Worm (Caenorhabditis elegans): Measurements from ENCODE around the gene srh-206.
"Not testable (repeated sequence)": the region's sequence is repeated elsewhere in the genome, so short reads cannot be mapped to it uniquely, and the experiment has no call there.

Gene srh-206

DNA sequence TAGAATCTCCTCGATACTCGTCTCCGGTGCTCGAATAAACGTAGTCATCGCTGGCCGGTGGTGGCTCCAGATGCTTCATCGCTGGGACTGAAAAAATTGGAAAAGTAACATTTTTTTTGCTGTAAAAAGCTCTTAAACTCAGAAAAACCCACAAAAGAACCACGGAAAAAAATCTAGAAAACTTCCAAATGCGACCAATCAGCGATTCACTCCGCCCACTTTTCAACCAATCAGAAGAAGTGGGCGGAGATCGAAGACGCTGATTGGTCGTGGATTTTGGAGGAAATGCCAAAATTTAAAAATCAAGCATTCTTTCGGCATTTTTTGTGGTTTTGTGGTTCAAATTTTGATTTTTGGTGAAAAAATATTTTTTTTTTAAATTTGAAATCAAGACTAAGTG, 4.3 kb upstream of the srh-206 start:
- TF ChIP-seq dao-5 (tag; optimal IDR thresholded peaks at IDR 0.05), result no peak

DNA sequence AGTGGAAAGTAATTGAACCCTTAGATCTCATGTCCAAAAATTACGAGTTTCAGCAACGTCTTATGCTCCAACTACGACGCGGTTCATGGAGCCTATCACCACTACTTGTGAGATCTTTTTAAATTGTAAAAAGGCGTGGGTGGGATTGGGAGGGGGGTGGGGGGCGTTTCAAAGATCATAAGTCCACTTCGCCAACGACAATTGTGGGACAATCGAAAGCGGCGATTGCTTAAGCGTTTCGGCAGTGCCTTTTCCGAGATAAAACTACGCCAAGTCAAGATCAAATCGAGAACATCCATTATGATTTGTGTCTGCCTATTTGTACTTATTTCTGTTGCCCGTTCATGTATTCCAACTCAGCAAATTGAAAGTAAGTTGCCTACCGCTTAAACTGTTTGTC, 1.6 kb upstream of the srh-206 start, which contains the start of gene clec-239:
Gene clec-239 (plus strand): TSS at position 301 of the 400 bp plus-strand sequence.
- TF ChIP-seq him-1 (tag; optimal IDR thresholded peaks at IDR 0.05), result no peak
- TF ChIP-seq dao-5 (tag; optimal IDR thresholded peaks at IDR 0.05), result no peak
- no peak for TF ChIP-seq W03F9.2 (tag; optimal IDR thresholded peaks at IDR 0.05)

DNA sequence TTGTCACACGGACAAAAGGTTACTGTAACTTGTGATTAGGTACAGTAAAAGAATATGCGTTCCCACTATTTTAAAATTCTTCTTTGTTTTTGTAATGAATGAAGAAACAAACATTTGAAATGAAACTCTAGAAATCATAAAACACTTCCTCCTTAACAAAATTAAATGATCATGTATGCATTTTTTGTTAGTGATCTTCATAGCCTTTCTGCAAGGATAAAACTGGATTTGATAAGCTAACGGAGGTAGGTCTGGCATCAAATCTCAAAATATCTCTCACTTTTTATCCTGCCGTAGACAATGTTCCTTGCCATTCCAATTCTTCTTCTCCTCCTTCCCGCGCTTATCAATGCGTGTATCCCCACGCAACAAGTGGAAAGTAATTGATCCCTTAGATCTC, 3.2 kb downstream of the srh-206 start, which contains the start of gene clec-238:
Gene clec-238 (plus strand): TSS at position 301 of the 400 bp plus-strand sequence.
- TF ChIP-seq W03F9.2 (tag; optimal IDR thresholded peaks at IDR 0.05), result no peak
- TF ChIP-seq him-1 (tag; optimal IDR thresholded peaks at IDR 0.05), result no peak
- TF ChIP-seq dao-5 (tag; optimal IDR thresholded peaks at IDR 0.05), result no peak

DNA sequence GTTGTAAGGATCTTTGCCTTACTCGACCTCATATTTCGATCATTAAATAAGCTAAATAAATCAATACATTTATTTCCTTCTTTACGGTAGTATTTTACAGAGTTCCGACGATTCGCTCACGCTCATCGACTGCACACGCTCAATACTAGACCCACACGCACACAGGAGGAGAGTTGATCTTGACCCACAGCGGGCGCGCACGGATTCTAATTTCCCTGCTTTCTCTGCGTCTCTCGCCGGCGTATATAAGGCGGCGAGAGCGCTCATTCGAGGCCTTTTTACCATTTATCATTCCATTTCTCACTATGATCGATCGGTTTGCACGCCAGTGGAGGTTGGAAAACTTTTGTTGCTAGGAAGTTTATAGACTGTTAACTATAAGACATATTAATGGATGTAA, 4.6 kb downstream of the srh-206 start:
- TF ChIP-seq W03F9.2 (tag; optimal IDR thresholded peaks at IDR 0.05), result no peak
- TF ChIP-seq him-1 (tag; optimal IDR thresholded peaks at IDR 0.05), result no peak
- no peak for TF ChIP-seq dao-5 (tag; optimal IDR thresholded peaks at IDR 0.05)

DNA sequence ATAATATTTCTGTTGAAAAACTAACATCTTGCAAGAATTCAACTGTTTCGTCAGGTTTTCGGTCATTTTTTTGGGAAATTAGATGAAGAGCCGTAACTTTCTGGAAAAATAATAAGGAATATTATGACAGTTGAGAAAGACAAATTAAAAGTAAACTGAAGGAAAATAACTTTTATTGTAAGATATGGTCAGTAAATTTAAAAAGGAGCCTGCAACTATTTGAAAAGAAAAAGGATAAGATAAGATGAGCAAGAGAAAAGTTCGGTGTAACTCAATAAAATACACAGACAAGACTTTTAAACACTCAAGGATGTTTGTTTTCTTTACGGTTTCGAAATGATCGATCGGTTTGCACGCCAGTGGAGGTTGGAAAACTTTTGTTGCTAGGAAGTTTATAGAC, 5.1 kb downstream of the srh-206 start, which contains the start of gene fbxa-111:
Gene fbxa-111 (minus strand): TSS at position 101 of the 400 bp plus-strand sequence.
- TF ChIP-seq W03F9.2, dao-5, him-1 (tag; optimal IDR thresholded peaks at IDR 0.05): not testable (repeated sequence)

DNA sequence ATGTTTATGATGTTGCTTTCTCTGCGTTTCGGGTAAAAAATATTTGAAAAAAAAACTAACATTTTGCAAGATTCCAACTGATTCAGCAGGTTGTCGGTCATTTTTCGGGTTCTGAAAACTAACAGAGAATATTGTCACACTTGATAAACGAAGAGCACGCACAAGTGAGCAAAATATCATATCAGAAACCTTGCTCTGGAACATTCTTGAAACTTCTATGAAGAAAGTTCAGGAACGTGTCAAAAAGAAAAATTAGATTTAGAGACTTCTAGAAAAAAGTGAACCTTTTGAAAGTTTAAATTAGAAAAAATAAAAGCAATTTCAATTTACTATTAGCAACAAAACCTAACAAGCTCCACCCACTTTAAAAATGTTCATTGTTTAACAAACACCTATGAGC, 6.7 kb downstream of the srh-206 start, which contains the start of gene fbxa-112:
Gene fbxa-112 (minus strand): TSS at position 101 of the 400 bp plus-strand sequence.
- TF ChIP-seq dao-5, W03F9.2, him-1 (tag; optimal IDR thresholded peaks at IDR 0.05): not testable (repeated sequence)

DNA sequence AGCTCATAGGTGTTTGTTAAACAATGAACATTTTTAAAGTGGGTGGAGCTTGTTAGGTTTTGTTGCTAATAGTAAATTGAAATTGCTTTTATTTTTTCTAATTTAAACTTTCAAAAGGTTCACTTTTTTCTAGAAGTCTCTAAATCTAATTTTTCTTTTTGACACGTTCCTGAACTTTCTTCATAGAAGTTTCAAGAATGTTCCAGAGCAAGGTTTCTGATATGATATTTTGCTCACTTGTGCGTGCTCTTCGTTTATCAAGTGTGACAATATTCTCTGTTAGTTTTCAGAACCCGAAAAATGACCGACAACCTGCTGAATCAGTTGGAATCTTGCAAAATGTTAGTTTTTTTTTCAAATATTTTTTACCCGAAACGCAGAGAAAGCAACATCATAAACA, 15.9 kb downstream of the srh-206 start, which contains the start of gene fbxa-148:
Gene fbxa-148 (plus strand): TSS at position 301 of the 400 bp plus-strand sequence.
- not testable (repeated sequence) for TF ChIP-seq W03F9.2, him-1, dao-5 (tag; optimal IDR thresholded peaks at IDR 0.05)

DNA sequence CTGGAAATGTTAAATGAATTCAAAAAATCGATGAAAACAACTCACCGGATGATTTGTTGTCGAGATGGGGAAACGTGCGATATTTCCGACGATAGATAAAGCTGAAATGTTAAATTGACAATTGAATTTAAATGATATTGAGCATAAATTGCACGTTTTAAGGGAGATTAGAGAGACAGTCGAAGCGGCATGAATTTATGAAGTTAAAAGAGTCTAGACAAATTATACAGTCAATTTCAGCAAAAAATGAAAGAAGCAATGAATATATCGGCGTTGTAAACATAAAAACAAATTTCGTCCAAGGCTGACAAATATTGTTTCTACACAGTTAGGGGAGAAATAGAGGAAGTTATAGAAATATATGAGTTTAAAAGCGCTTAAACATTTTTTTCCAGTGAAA, 27.3 kb downstream of the srh-206 start, which contains the start of gene Y102A5C.36:
Gene Y102A5C.36 (minus strand): TSS at position 101 of the 400 bp plus-strand sequence.
- TF ChIP-seq dao-5 (tag; optimal IDR thresholded peaks at IDR 0.05) (no peak), him-1 (tag; optimal IDR thresholded peaks at IDR 0.05) (no peak), W03F9.2 (tag; optimal IDR thresholded peaks at IDR 0.05) (no peak)

DNA sequence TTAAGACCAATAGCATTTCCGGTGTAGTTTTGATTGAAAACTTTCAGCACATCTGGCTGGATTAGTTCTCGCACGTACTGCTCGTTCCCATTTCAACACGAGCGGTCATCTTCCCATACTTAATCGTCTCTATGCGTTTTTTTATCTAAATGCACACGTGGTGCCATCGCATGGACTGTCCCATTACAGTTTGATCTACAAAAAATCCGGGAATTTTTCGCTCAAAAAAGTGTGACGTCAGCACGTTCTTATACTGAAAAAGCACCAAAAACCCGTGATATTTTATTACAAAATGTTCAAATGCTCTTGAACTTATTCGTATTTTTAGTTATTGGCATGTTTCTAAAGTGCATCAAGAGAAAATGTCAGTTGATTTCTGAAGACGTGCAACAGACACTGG, 32.7 kb downstream of the srh-206 start, which contains the start of gene Y102A5C.4:
Gene Y102A5C.4 (plus strand): TSS at position 301 of the 400 bp plus-strand sequence.
- no peak for TF ChIP-seq W03F9.2 (tag; optimal IDR thresholded peaks at IDR 0.05)
- TF ChIP-seq dao-5 (tag; optimal IDR thresholded peaks at IDR 0.05), result no peak
- TF ChIP-seq him-1 (tag; optimal IDR thresholded peaks at IDR 0.05), result no peak

DNA sequence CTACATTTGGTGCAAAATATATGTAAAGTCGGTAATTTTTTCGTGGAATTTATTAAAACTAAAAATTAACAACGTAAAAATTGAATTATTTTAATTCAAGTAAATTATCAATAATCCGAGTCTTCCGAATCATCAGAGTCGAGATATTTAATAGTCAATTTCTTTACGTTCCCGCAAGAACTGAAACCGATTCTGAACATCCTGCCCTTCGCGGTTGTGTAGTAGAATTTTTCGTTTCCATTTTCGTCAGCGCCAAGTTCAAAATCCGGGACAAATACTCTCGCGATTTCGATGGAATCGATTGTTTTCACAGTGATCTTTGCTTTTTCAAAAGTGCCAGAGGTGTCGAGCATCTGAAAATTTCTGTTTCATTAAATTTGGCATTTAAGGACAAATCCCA, 35.0 kb downstream of the srh-206 start:
- no peak for TF ChIP-seq dao-5 (tag; optimal IDR thresholded peaks at IDR 0.05)
- TF ChIP-seq W03F9.2 (tag; optimal IDR thresholded peaks at IDR 0.05), result no peak
- TF ChIP-seq him-1 (tag; optimal IDR thresholded peaks at IDR 0.05), result no peak

DNA sequence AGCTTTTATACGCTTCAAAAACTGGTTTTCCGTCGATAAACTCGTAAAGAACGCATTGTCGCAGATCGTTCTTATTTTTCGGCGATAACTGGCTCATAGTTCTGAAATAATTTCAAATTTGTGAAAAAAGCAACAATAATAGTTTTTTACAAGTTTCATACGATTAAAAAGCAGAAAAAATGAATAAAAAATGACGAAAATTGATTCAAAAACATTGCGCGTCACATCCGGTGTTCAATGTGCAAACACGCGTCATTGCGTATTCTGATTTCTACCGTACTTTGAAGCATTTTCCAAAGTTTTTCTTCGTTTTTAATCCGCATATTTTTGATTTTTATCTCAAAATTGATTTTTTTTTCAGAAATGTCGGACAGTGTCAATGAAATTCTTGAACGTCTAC, 36.3 kb downstream of the srh-206 start, which contains the start of the genes fbxa-206 and Y102A5C.2:
Gene fbxa-206 (minus strand): TSS at position 101 of the 400 bp plus-strand sequence.
Gene Y102A5C.2 (plus strand): TSS at position 354 of the 400 bp plus-strand sequence.
- TF ChIP-seq dao-5 (tag; optimal IDR thresholded peaks at IDR 0.05) (no peak), him-1 (tag; optimal IDR thresholded peaks at IDR 0.05) (no peak), W03F9.2 (tag; optimal IDR thresholded peaks at IDR 0.05) (no peak)

DNA sequence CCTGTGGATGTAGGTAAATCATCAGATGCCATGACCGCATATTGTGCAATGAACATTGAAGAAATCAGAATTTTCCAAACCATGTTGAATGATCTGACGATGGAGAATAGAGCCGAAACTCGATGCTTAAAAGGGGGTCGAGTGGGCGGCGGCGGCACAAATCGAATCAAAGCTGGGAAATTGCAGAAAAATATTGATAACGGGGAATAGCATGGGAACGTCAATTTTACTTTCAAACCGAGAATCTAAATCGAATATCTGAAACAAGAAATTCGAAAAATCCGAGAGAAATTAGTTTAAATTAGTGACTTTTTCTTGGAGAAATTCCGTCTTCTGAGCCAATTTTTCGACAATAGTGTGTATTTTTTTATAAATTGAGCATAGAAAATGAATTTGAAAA, 38.6 kb downstream of the srh-206 start, which contains the start of gene F09C6.10:
Gene F09C6.10 (minus strand): TSS at position 101 of the 400 bp plus-strand sequence.
- TF ChIP-seq W03F9.2 (tag; optimal IDR thresholded peaks at IDR 0.05) (no peak), him-1 (tag; optimal IDR thresholded peaks at IDR 0.05) (no peak), dao-5 (tag; optimal IDR thresholded peaks at IDR 0.05) (no peak)

DNA sequence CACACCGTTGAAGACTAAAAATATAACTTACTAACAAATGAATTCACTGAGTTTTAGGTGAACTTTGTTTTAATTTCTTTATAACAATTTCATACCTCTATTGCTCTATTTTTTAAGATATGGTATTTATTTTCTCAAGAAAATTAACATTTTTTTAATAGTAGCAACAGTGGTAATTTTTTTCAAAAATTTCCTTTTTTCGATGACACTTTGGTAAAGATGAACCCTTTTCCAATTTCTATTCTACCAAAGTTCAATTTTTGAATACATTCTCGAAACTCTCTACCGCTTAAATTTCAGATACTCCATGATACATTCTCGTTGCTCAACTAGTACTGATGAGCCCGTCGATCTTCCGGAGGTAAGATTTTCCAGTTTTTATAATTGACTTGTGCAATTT, 42.7 kb downstream of the srh-206 start, which contains the start of gene nhr-116:
Gene nhr-116 (plus strand): TSS at position 301 of the 400 bp plus-strand sequence.
- TF ChIP-seq dao-5 (tag; optimal IDR thresholded peaks at IDR 0.05) (no peak), W03F9.2 (tag; optimal IDR thresholded peaks at IDR 0.05) (no peak), him-1 (tag; optimal IDR thresholded peaks at IDR 0.05) (no peak)

DNA sequence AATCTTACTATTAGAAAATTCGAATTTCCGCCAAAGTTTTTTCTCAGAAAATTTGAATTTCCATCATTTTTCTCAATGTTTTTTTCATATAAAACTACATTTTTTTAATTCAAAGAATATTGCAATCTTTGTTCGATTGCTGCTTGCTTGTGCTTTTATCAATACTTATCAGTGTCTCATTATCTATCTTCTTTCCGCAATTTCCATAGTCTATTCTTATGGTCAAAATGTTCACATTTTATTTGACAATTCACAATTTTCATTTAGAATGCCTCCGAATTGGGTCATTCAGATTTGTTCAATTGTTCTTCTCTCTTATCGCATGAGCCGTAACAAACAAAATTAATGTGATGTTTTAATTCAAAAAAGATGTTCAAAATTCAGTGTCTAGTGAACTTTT, 43.4 kb downstream of the srh-206 start:
- TF ChIP-seq him-1 (tag; optimal IDR thresholded peaks at IDR 0.05) (no peak), dao-5 (tag; optimal IDR thresholded peaks at IDR 0.05) (no peak), W03F9.2 (tag; optimal IDR thresholded peaks at IDR 0.05) (no peak)

All from whole organism, L4/young adult.